Fruit fly (Drosophila melanogaster) whole organism, embryonic: ENCODE results near the gene Idh3g.

ENCODE experiments used
- BEAF-32 ChIP-seq: fragments of 200-800 bp; sonication (Bioruptor generic); optimal IDR thresholded peaks from 3 replicates; lab custom pipeline; 2017; ENCODE audit warnings: missing biosample characterization, missing genetic modification characterization, mild to moderate bottlenecking, moderate library complexity, missing genetic modification reagents
- Bdp1 ChIP-seq: fragments of 200-800 bp; sonication (Bioruptor generic); optimal IDR thresholded peaks from 3 replicates; lab custom pipeline; 2016; ENCODE audit warnings: missing biosample characterization, missing genetic modification characterization
- Blimp-1 ChIP-seq: fragments of 200-800 bp; sonication (Bioruptor generic); optimal IDR thresholded peaks from 3 replicates; lab custom pipeline; 2018; ENCODE audit warnings: missing biosample characterization, missing genetic modification characterization, mild to moderate bottlenecking, moderate library complexity, missing genetic modification reagents
- BtbVII ChIP-seq: fragments of 200-800 bp; sonication (Bioruptor generic); optimal IDR thresholded peaks from 3 replicates; lab custom pipeline; 2017; ENCODE audit warnings: missing biosample characterization, mild to moderate bottlenecking, missing genetic modification characterization
- CG12769 ChIP-seq: fragments of 200-800 bp; sonication (Bioruptor generic); optimal IDR thresholded peaks from 2 replicates; lab custom pipeline; 2019; ENCODE audit warnings: missing biosample characterization, mild to moderate bottlenecking, missing genetic modification characterization, moderate library complexity
- CG12942 ChIP-seq: fragments of 200-800 bp; sonication (Bioruptor generic); optimal IDR thresholded peaks from 3 replicates; lab custom pipeline; 2016; ENCODE audit warnings: missing biosample characterization, missing genetic modification characterization
- CG14014 ChIP-seq: fragments of 200-800 bp; sonication (Bioruptor generic); IDR thresholded peaks from 2 replicates; pipeline ENCODE4 v1.3.6; 2022; ENCODE audit warnings: missing biosample characterization, missing genetic modification characterization
- CG14965 ChIP-seq: fragments of 200-800 bp; sonication (Bioruptor generic); optimal IDR thresholded peaks from 2 replicates; lab custom pipeline; 2016; ENCODE audit warnings: missing biosample characterization, missing genetic modification characterization, borderline replicate concordance
- CG15011 ChIP-seq: fragments of 200-800 bp; sonication (Bioruptor generic); optimal IDR thresholded peaks from 3 replicates; lab custom pipeline; 2018; ENCODE audit warnings: missing biosample characterization, mild to moderate bottlenecking, missing genetic modification characterization
- CG15269 ChIP-seq: fragments of 200-800 bp; sonication (Bioruptor generic); optimal IDR thresholded peaks from 2 replicates; lab custom pipeline; 2018; ENCODE audit warnings: missing biosample characterization, mild to moderate bottlenecking, missing genetic modification characterization, moderate library complexity
- CG15479 ChIP-seq: fragments of 200-800 bp; sonication (Bioruptor generic); optimal IDR thresholded peaks from 3 replicates; lab custom pipeline; 2019; ENCODE audit warnings: missing biosample characterization, mild to moderate bottlenecking, missing genetic modification characterization, moderate library complexity
- CG15601 ChIP-seq: fragments of 200-800 bp; sonication (Bioruptor generic); optimal IDR thresholded peaks from 3 replicates; lab custom pipeline; 2019; ENCODE audit warnings: missing biosample characterization, mild to moderate bottlenecking, missing genetic modification characterization, moderate library complexity
- CG1647 ChIP-seq: fragments of 200-800 bp; sonication (Bioruptor generic); optimal IDR thresholded peaks from 3 replicates; lab custom pipeline; 2016; ENCODE audit warnings: missing biosample characterization, missing genetic modification characterization
- CG17186 ChIP-seq: fragments of 200-800 bp; sonication (Bioruptor generic); optimal IDR thresholded peaks from 3 replicates; lab custom pipeline; 2017; ENCODE audit warnings: missing biosample characterization, missing genetic modification reagents, missing genetic modification characterization
- CG18476 ChIP-seq: fragments of 200-800 bp; sonication (Bioruptor generic); optimal IDR thresholded peaks from 2 replicates; lab custom pipeline; 2016; ENCODE audit warnings: missing biosample characterization, mild to moderate bottlenecking, missing genetic modification characterization
- CG31388 ChIP-seq: fragments of 200-800 bp; sonication (Bioruptor generic); optimal IDR thresholded peaks from 2 replicates; lab custom pipeline; 2016; ENCODE audit warnings: missing biosample characterization, missing genetic modification characterization
- CG34422 ChIP-seq: fragments of 200-800 bp; sonication (Bioruptor generic); IDR thresholded peaks from 3 replicates; pipeline ENCODE4 v1.3.6; 2022; ENCODE audit warnings: missing biosample characterization, missing genetic modification characterization
- CG6654 ChIP-seq: fragments of 200-800 bp; sonication (Bioruptor generic); optimal IDR thresholded peaks from 2 replicates; lab custom pipeline; 2017; ENCODE audit warnings: missing biosample characterization, mild to moderate bottlenecking, missing genetic modification characterization
- CG6765 ChIP-seq: fragments of 200-800 bp; sonication (Bioruptor generic); optimal IDR thresholded peaks from 3 replicates; lab custom pipeline; 2017; ENCODE audit warnings: missing biosample characterization, mild to moderate bottlenecking, missing genetic modification characterization
- CG7928 ChIP-seq: fragments of 200-800 bp; sonication (Bioruptor generic); optimal IDR thresholded peaks from 2 replicates; lab custom pipeline; 2017; ENCODE audit warnings: missing biosample characterization, mild to moderate bottlenecking, missing genetic modification characterization
- CG8944 ChIP-seq: fragments of 200-800 bp; sonication (Bioruptor generic); optimal IDR thresholded peaks from 3 replicates; lab custom pipeline; 2016; ENCODE audit warnings: missing biosample characterization, missing genetic modification characterization
- CG9817 ChIP-seq: fragments of 200-800 bp; sonication (Bioruptor generic); optimal IDR thresholded peaks from 2 replicates; lab custom pipeline; 2018; ENCODE audit warnings: missing biosample characterization, mild to moderate bottlenecking, missing genetic modification characterization, moderate library complexity
- CrebB ChIP-seq: fragments of 200-800 bp; sonication (Bioruptor generic); optimal IDR thresholded peaks from 3 replicates; lab custom pipeline; 2018; ENCODE audit warnings: missing biosample characterization, mild to moderate bottlenecking, missing genetic modification characterization
- Dip2 ChIP-seq: fragments of 200-800 bp; sonication (Bioruptor generic); IDR thresholded peaks from 2 replicates; pipeline ENCODE4 v1.3.6; 2022; ENCODE audit warnings: missing biosample characterization, missing genetic modification characterization
- Dref ChIP-seq: fragments of 200-800 bp; sonication (Bioruptor generic); IDR thresholded peaks from 2 replicates; pipeline ENCODE4 v1.3.6; 2022; ENCODE audit warnings: missing biosample characterization, missing genetic modification characterization
- E2f1 ChIP-seq: fragments of 200-800 bp; sonication (Bioruptor generic); IDR thresholded peaks from 2 replicates; pipeline ENCODE4 v1.3.6; 2022; ENCODE audit warnings: missing biosample characterization, missing genetic modification characterization
- Hr39 ChIP-seq: fragments of >200 bp; optimal IDR thresholded peaks from 2 replicates; lab custom pipeline; 2017
- NK7.1 ChIP-seq: fragments of 200-800 bp; sonication (Bioruptor generic); optimal IDR thresholded peaks from 3 replicates; lab custom pipeline; 2016; ENCODE audit warnings: missing biosample characterization, missing genetic modification characterization
- NfI ChIP-seq: fragments of 200-800 bp; sonication (Bioruptor generic); optimal IDR thresholded peaks from 3 replicates; lab custom pipeline; 2018; ENCODE audit warnings: missing biosample characterization, mild to moderate bottlenecking, missing genetic modification characterization, moderate library complexity
- Sin3A ChIP-seq: fragments of >200 bp; optimal IDR thresholded peaks from 2 replicates; lab custom pipeline; 2018
- Usf ChIP-seq: fragments of 200-800 bp; sonication (Bioruptor generic); optimal IDR thresholded peaks from 2 replicates; lab custom pipeline; 2017; ENCODE audit warnings: missing genotype, missing biosample characterization, missing genetic modification characterization
- Vsx1 ChIP-seq: fragments of 200-800 bp; sonication (Bioruptor generic); optimal IDR thresholded peaks from 2 replicates; lab custom pipeline; 2017; ENCODE audit warnings: missing biosample characterization, mild to moderate bottlenecking, missing genetic modification characterization, missing genetic modification reagents
- Xbp1 ChIP-seq: fragments of 200-800 bp; sonication (Bioruptor generic); optimal IDR thresholded peaks from 3 replicates; lab custom pipeline; 2016; ENCODE audit warnings: missing biosample characterization, mild to moderate bottlenecking, missing genetic modification characterization
- al ChIP-seq: fragments of 200-800 bp; sonication (Bioruptor generic); IDR thresholded peaks from 2 replicates; pipeline ENCODE4 v1.3.6; 2022; ENCODE audit warnings: missing biosample characterization, missing genetic modification characterization
- ash1 ChIP-seq: fragments of 200-800 bp; sonication (Bioruptor generic); optimal IDR thresholded peaks from 2 replicates; lab custom pipeline; 2018; ENCODE audit warnings: missing biosample characterization, mild to moderate bottlenecking, missing genetic modification characterization
- bbx ChIP-seq: fragments of 200-800 bp; sonication (Bioruptor generic); IDR thresholded peaks from 2 replicates; pipeline ENCODE4 v1.3.6; 2022; ENCODE audit warnings: missing biosample characterization, missing genetic modification characterization; ENCODE audit not compliant: partially characterized antibody
- cas ChIP-seq: fragments of 200-800 bp; sonication (Bioruptor generic); IDR thresholded peaks from 2 replicates; pipeline ENCODE4 v1.3.6; 2022; ENCODE audit warnings: missing biosample characterization, missing genetic modification characterization
- eve ChIP-seq, 2 experiments: fragments of >200 bp; optimal IDR thresholded peaks; 2 replicates each; lab custom pipeline; 2017; ENCODE audit warnings: missing biosample characterization in 2 of 2, missing genetic modification characterization in 2 of 2
- fd96Cb ChIP-seq: fragments of 200-800 bp; sonication (Bioruptor generic); optimal IDR thresholded peaks from 2 replicates; lab custom pipeline; 2018; ENCODE audit warnings: missing biosample characterization, mild to moderate bottlenecking, missing genetic modification characterization, moderate library complexity
- gsb ChIP-seq: fragments of 200-800 bp; sonication (Bioruptor generic); IDR thresholded peaks from 2 replicates; pipeline ENCODE4 v1.3.6; 2022; ENCODE audit warnings: missing biosample characterization, missing genetic modification characterization
- kni ChIP-seq: fragments of 200-800 bp; sonication (Bioruptor generic); optimal IDR thresholded peaks from 3 replicates; lab custom pipeline; 2017; ENCODE audit warnings: mild to moderate bottlenecking, missing biosample characterization, missing genetic modification reagents, missing genetic modification characterization
- lmd ChIP-seq: fragments of 200-800 bp; sonication (Bioruptor generic); IDR thresholded peaks from 2 replicates; pipeline ENCODE4 v1.3.6; 2022; ENCODE audit warnings: missing biosample characterization, missing genetic modification characterization
- nmo ChIP-seq: fragments of 200-800 bp; sonication (Bioruptor generic); optimal IDR thresholded peaks from 2 replicates; lab custom pipeline; 2018; ENCODE audit warnings: missing biosample characterization, mild to moderate bottlenecking, missing genetic modification characterization, moderate library complexity
- phol ChIP-seq: fragments of 200-800 bp; sonication (Bioruptor generic); optimal IDR thresholded peaks from 3 replicates; lab custom pipeline; 2018; ENCODE audit warnings: missing biosample characterization, mild to moderate bottlenecking, missing genetic modification characterization, moderate library complexity
- row ChIP-seq: fragments of 200-800 bp; sonication (Bioruptor generic); IDR thresholded peaks from 3 replicates; pipeline ENCODE4 v1.3.6; 2022; ENCODE audit warnings: missing biosample characterization, missing genetic modification characterization
- scrt ChIP-seq: fragments of 200-800 bp; sonication (Bioruptor generic); optimal IDR thresholded peaks from 2 replicates; lab custom pipeline; 2018; ENCODE audit warnings: missing biosample characterization, mild to moderate bottlenecking, missing genetic modification characterization, moderate library complexity
- ssp ChIP-seq: fragments of 200-800 bp; sonication (Bioruptor generic); IDR thresholded peaks from 2 replicates; pipeline ENCODE4 v1.3.6; 2022; ENCODE audit warnings: missing biosample characterization, missing genetic modification characterization
- tll ChIP-seq, 2 experiments: fragments of 200-800 bp in 1 of 2; fragments of >200 bp in 1 of 2; sonication (Bioruptor generic) in 1 of 2; optimal IDR thresholded peaks; 2 replicates each; lab custom pipeline; 2017 to 2019; ENCODE audit warnings: missing biosample characterization in 2 of 2, missing genetic modification characterization in 2 of 2, mild to moderate bottlenecking in 1 of 2, moderate library complexity in 1 of 2
- trh ChIP-seq: fragments of 200-800 bp; sonication (Bioruptor generic); optimal IDR thresholded peaks from 2 replicates; lab custom pipeline; 2016; ENCODE audit warnings: missing biosample characterization, missing genetic modification characterization
- usp ChIP-seq: fragments of >200 bp; optimal IDR thresholded peaks from 2 replicates; lab custom pipeline; 2017; ENCODE audit warnings: missing biosample characterization, missing genetic modification characterization
- z ChIP-seq: fragments of 200-800 bp; sonication (Bioruptor generic); IDR thresholded peaks from 3 replicates; pipeline ENCODE4 v1.3.6; 2022; ENCODE audit warnings: missing biosample characterization, missing genetic modification characterization

Idh3g gene

dm6 chr3R:25680528-25680927 is at the start of gene Idh3g, which contains the start of gene CG4743 (continued):
- peak; percentile 80 for TF ChIP-seq CG6654 (GFP tag; lab: Kevin White, UChicago)
- peak; percentile 92 for TF ChIP-seq al (GFP tag; lab: Robert Waterston, UW)
- TF ChIP-seq ssp: peak; percentile 86
- no peak for TF ChIP-seq Dref (GFP tag; lab: Robert Waterston, UW)
- TF ChIP-seq z (GFP tag; lab: Robert Waterston, UW): peak; percentile 67; the same call in 1 of the 3 replicates
- peak; percentile 94 for TF ChIP-seq CG31388 (GFP tag; lab: Kevin White, UChicago)
- TF ChIP-seq row: peak; percentile 99
- peak; percentile 95 for TF ChIP-seq BtbVII (GFP tag; lab: Kevin White, UChicago)
- peak; percentile 85 for TF ChIP-seq gsb
- peak in 1 of 2 experiments; percentile 71 for TF ChIP-seq tll (GFP tag; optimal IDR thresholded peaks at IDR 0.05; lab: Kevin White, UChicago)
- TF ChIP-seq NfI (GFP tag; lab: Kevin White, UChicago): peak; percentile 96
- TF ChIP-seq CG12769: peak; percentile 90
- TF ChIP-seq CG34422 (GFP tag; lab: Robert Waterston, UW): peak; percentile 97
- TF ChIP-seq CG8944 (GFP tag; lab: Kevin White, UChicago): peak; percentile 18
- peak; percentile 71 for TF ChIP-seq CG1647 (GFP tag; lab: Kevin White, UChicago)
- peak; percentile 95 for TF ChIP-seq lmd (GFP tag; lab: Robert Waterston, UW)
- TF ChIP-seq scrt (GFP tag; lab: Kevin White, UChicago): peak; percentile 93
- TF ChIP-seq Hr39 (lab: Kevin White, UChicago): no peak
- TF ChIP-seq CG6765 (GFP tag; lab: Kevin White, UChicago): peak; percentile 92
- TF ChIP-seq BEAF-32 (GFP tag; lab: Kevin White, UChicago): peak; percentile 42
- TF ChIP-seq NK7.1 (GFP tag; lab: Kevin White, UChicago): peak; percentile 61
- no peak; the same call in 1 of the 2 replicates for TF ChIP-seq Dip2 (GFP tag; lab: Robert Waterston, UW)
- TF ChIP-seq CG17186 (GFP tag; lab: Kevin White, UChicago): peak; percentile 76
- peak; percentile 97 for TF ChIP-seq CG9817
- TF ChIP-seq phol: peak; percentile 97
- TF ChIP-seq Blimp-1 (GFP tag; lab: Kevin White, UChicago): peak; percentile 96
- no peak for TF ChIP-seq CG14965 (GFP tag; lab: Kevin White, UChicago)
- peak; percentile 95 for TF ChIP-seq CG12942
- peak; percentile 93 for TF ChIP-seq CG15011 (GFP tag; lab: Kevin White, UChicago)
- TF ChIP-seq CG7928 (GFP tag; lab: Kevin White, UChicago): peak; percentile 76
- peak; percentile 96 for TF ChIP-seq CG14014 (GFP tag; lab: Robert Waterston, UW)
- peak; percentile 95 for TF ChIP-seq CrebB
- TF ChIP-seq Usf (GFP tag; lab: Kevin White, UChicago): peak; percentile 89
- peak; percentile 97 for TF ChIP-seq fd96Cb (tag; lab: Kevin White, UChicago)
- peak; percentile 97 for TF ChIP-seq E2f1
- TF ChIP-seq kni (GFP tag; lab: Kevin White, UChicago): peak; percentile 89
- peak; percentile 92 for TF ChIP-seq CG18476 (GFP tag; lab: Kevin White, UChicago)
- TF ChIP-seq CG15601: peak; percentile 96
- peak; percentile 98 for TF ChIP-seq nmo (GFP tag; lab: Kevin White, UChicago)
- peak; percentile 45 for TF ChIP-seq ash1 (GFP tag; lab: Kevin White, UChicago)
- peak; percentile 97 for TF ChIP-seq Xbp1 (GFP tag; lab: Kevin White, UChicago)
- TF ChIP-seq cas: peak; percentile 91
- peak; percentile 97 for TF ChIP-seq CG15269
- TF ChIP-seq Vsx1 (GFP tag; lab: Kevin White, UChicago): peak; percentile 94
- no peak for TF ChIP-seq usp (GFP tag; lab: Kevin White, UChicago)
- peak; percentile 90 for TF ChIP-seq trh (GFP tag; lab: Kevin White, UChicago)
- TF ChIP-seq bbx: 0 out of 2 replicates have a peak, but pooled peaks have one; percentile 28
- peak; percentile 67 for TF ChIP-seq Bdp1 (GFP tag; lab: Kevin White, UChicago)
- peak; percentile 49 for TF ChIP-seq CG15479 (GFP tag; lab: Kevin White, UChicago)
- peak; percentile 18 for TF ChIP-seq Sin3A
- no peak for TF ChIP-seq eve (GFP tag; optimal IDR thresholded peaks at IDR 0.05; lab: Kevin White, UChicago)
